Fruit fly (Drosophila melanogaster): Measurements from ENCODE around the gene Atg18b.

Gene Atg18b

dm6 chr2L:21218912-21219246, 1.5 kb downstream of the Atg18b start:
- no peak for TF ChIP-seq CG4496 (GFP tag; IDR thresholded peaks at IDR 0.05)
- TF ChIP-seq CG15710 (tag; optimal IDR thresholded peaks at IDR 0.05) = no peak
- TF ChIP-seq CG8159 (tag; optimal IDR thresholded peaks at IDR 0.05) = no peak

DNA sequence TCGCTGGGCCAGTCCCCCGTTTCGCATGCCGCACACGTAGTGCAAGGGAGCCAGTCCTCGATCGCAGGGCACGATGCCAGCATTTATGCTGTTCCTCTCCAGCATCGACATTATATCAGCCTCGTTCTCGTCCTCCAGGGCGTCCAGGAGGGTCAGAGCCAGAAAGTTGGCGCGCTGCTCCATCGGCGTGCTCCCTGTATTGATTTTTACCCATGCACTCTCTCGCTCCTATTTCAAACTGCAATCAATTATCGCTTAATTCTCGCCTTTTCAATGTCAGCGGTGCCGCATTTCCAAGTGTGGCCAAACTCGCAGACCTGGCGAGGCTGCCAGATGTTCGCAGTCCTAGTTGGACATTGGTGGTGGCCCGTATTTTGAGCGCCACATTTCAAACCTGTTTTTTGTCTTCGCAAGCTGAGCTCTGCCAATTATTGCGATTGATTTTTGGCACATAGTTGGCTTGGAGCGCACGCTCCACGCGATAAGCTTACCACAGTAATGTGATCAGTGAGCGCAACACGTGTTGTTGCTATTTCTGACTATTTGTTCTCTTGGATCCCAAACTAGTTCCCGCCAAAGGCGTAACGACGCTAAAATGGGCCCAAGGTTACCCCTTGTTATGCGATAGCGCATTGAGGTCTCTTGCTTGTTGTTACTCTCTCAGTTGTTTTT, 2.0 kb downstream of the Atg18b start, which contains the start of gene CG8679:
Gene CG8679 (minus strand): TSS at position 305 of the 672 bp plus-strand sequence.
- TF ChIP-seq CG12605 (GFP tag; IDR thresholded peaks at IDR 0.05) (no peak), CG4496 (GFP tag; IDR thresholded peaks at IDR 0.05) (no peak), fd96Ca (GFP tag; IDR thresholded peaks at IDR 0.05) (0 out of 3 replicates have a peak, but pooled peaks have one; percentile 22), EcR (GFP tag; optimal IDR thresholded peaks at IDR 0.05) (peak; percentile 15), CG15710 (tag; optimal IDR thresholded peaks at IDR 0.05) (no peak)

dm6 chr2L:21214961-21215362, 5.4 kb downstream of the Atg18b start:
- TF ChIP-seq Ets98B (GFP tag; IDR thresholded peaks at IDR 0.05) (peak; percentile 38; the same call in 1 of the 2 replicates), CG14655 (GFP tag; optimal IDR thresholded peaks at IDR 0.05) (no peak), CG13204 (GFP tag; optimal IDR thresholded peaks at IDR 0.05) (no peak), Snoo (tag; optimal IDR thresholded peaks at IDR 0.05) (peak; percentile 35), CG4496 (GFP tag; IDR thresholded peaks at IDR 0.05) (peak; percentile 51; the same call in 1 of the 3 replicates), D1 (tag; optimal IDR thresholded peaks at IDR 0.05) (peak; percentile 17), CG32121 (GFP tag; IDR thresholded peaks at IDR 0.05) (peak; percentile 24; the same call in 1 of the 2 replicates)

DNA sequence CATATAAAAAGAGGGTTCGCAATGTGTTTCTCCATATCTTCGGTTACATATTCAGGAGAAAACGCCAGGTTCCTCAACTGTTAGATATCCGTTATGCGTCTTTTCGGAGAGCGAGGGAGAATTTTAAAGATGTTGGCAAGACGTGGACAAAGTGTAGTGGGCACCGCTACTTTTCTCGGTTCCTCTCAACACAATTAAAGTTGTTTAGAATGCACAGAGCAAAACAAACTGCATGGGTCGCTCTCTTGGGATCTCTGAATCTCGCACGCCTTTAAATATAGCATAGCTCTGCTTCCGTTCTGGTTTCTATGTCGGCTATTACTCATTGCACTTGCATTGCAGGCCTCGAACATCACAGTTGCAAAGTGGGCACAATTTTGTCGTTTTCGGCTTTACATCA, 14.2 kb downstream of the Atg18b start, which contains the start of gene clumsy:
Gene clumsy (plus strand): TSS at position 301 of the 400 bp plus-strand sequence.
- TF ChIP-seq CG32121 (GFP tag; IDR thresholded peaks at IDR 0.05) (no peak), CG4496 (GFP tag; IDR thresholded peaks at IDR 0.05) (0 out of 3 replicates have a peak, but pooled peaks have one; percentile 23)

dm6 chr2L:21202702-21203101, 17.7 kb downstream of the Atg18b start, which contains the start of gene CG31988:
Gene CG31988 (minus strand): TSS chr2L:21202802.
- TF ChIP-seq CG13204 (GFP tag; optimal IDR thresholded peaks at IDR 0.05) = no peak
- TF ChIP-seq CG4496 (GFP tag; IDR thresholded peaks at IDR 0.05) = no peak
- no peak for TF ChIP-seq CG32121 (GFP tag; IDR thresholded peaks at IDR 0.05)
- no peak for TF ChIP-seq CG12605 (GFP tag; IDR thresholded peaks at IDR 0.05)
- TF ChIP-seq EcR (GFP tag; optimal IDR thresholded peaks at IDR 0.05) = no peak

dm6 chr2L:21200275-21200674, 20.1 kb downstream of the Atg18b start, which contains the start of gene CG31624:
Gene CG31624 (minus strand): TSS chr2L:21200375.
- TF ChIP-seq CG34367 (tag; optimal IDR thresholded peaks at IDR 0.05) (no peak), CG10348 (GFP tag; IDR thresholded peaks at IDR 0.05) (no peak), CG8159 (tag; optimal IDR thresholded peaks at IDR 0.05) (no peak)

dm6 chr2L:21198633-21199264, 21.6 kb downstream of the Atg18b start, which contains the start of gene Ret:
Gene Ret (minus strand): TSS chr2L:21198762.
- TF ChIP-seq fd96Ca (GFP tag; IDR thresholded peaks at IDR 0.05) = no peak
- TF ChIP-seq gl (tag; optimal IDR thresholded peaks at IDR 0.05) = no peak
- peak; percentile 52; the same call in 1 of the 3 replicates for TF ChIP-seq CG4496 (GFP tag; IDR thresholded peaks at IDR 0.05)

dm6 chr2L:21197178-21197577, 23.2 kb downstream of the Atg18b start:
- TF ChIP-seq rn (GFP tag; IDR thresholded peaks at IDR 0.05) (peak; percentile 55), fd96Ca (GFP tag; IDR thresholded peaks at IDR 0.05) (no peak), CG9948 (tag; optimal IDR thresholded peaks at IDR 0.05) (peak; percentile 40), CG4496 (GFP tag; IDR thresholded peaks at IDR 0.05) (peak; percentile 60; the same call in 1 of the 3 replicates), CG32121 (GFP tag; IDR thresholded peaks at IDR 0.05) (peak; percentile 52), CG13204 (GFP tag; optimal IDR thresholded peaks at IDR 0.05) (no peak), CG34367 (tag; optimal IDR thresholded peaks at IDR 0.05) (no peak), EcR (GFP tag; optimal IDR thresholded peaks at IDR 0.05) (no peak), Pif1A (GFP tag; optimal IDR thresholded peaks at IDR 0.05) (peak; percentile 18), CG8301 (tag; optimal IDR thresholded peaks at IDR 0.05) (peak; percentile 45), gl (tag; optimal IDR thresholded peaks at IDR 0.05) (no peak), Pif1B (GFP tag; optimal IDR thresholded peaks at IDR 0.05) (peak; percentile 30), CG14655 (GFP tag; optimal IDR thresholded peaks at IDR 0.05) (peak; percentile 53), Snoo (tag; optimal IDR thresholded peaks at IDR 0.05) (no peak), CG15710 (tag; optimal IDR thresholded peaks at IDR 0.05) (no peak), D1 (tag; optimal IDR thresholded peaks at IDR 0.05) (no peak), Ets98B (GFP tag; IDR thresholded peaks at IDR 0.05) (peak; percentile 42; the same call in 1 of the 2 replicates), CG12605 (GFP tag; IDR thresholded peaks at IDR 0.05) (no peak), CG17806 (tag; optimal IDR thresholded peaks at IDR 0.05) (peak; percentile 47), CG8159 (tag; optimal IDR thresholded peaks at IDR 0.05) (peak; percentile 26), CG10348 (GFP tag; IDR thresholded peaks at IDR 0.05) (no peak)

Measured in whole organism, pupa.